Worm (Caenorhabditis elegans) whole organism, L4/young adult: ENCODE data around the gene B0303.7.

ENCODE experiments used
- W03F9.2 ChIP-seq: fragments of 150-350 bp; optimal IDR thresholded peaks from 2 replicates; lab custom pipeline; 2014; ENCODE audit warnings: missing biosample characterization, missing genetic modification characterization
- him-1 ChIP-seq: sonication (generic microtip); optimal IDR thresholded peaks from 2 replicates; lab custom pipeline; 2016; ENCODE audit warnings: missing genotype, missing genetic modification reagents, missing genetic modification characterization, missing compliant biosample characterization

DNA sequence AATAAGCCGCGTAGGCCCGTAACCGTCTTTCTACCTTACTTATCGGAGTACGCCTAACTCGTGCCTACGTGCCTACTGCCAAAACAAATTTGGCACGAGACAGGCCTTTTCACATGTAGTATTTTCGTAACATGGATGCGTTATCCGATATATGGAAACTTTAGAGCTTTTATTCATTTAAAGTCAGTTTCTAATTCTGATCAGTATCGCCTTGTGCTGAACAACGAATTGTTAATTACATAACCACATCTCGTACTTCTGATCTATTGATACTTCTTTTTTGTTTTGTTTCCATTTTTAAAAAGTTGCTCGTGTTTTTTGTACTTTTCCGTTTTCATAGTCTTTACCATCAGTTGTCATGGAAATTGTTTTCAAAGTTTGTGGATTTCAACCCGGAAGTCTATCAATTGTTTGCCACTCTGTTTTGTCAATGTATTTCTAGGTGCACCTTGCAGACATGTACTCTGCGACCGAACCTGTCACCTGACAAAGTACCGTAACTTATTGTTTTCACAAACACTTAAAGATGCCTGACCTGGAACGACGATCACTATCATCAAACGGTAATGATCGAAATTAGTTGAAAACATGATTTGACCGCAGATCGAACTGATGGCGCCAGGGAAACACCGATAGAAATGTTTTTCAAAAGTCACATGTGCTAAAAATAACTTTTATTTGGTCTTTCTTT lies 35.6 kb upstream of the B0303.7 start:
- no peak for TF ChIP-seq him-1 (tag; lab: Kevin White, UChicago)
- no peak for TF ChIP-seq W03F9.2 (tag; lab: Kevin White, UChicago)
